Fruit fly (Drosophila melanogaster) S2 (cell line): ENCODE results near the gene CG34124.

ENCODE experiments used
- CG8478 ChIP-seq: fragments of >200 bp; optimal IDR thresholded peaks from 2 replicates; lab custom pipeline; 2018
- CTCF ChIP-seq, 2 experiments: fragments of >200 bp; optimal IDR thresholded peaks; 2 replicates each; lab custom pipeline; 2018

DNA sequence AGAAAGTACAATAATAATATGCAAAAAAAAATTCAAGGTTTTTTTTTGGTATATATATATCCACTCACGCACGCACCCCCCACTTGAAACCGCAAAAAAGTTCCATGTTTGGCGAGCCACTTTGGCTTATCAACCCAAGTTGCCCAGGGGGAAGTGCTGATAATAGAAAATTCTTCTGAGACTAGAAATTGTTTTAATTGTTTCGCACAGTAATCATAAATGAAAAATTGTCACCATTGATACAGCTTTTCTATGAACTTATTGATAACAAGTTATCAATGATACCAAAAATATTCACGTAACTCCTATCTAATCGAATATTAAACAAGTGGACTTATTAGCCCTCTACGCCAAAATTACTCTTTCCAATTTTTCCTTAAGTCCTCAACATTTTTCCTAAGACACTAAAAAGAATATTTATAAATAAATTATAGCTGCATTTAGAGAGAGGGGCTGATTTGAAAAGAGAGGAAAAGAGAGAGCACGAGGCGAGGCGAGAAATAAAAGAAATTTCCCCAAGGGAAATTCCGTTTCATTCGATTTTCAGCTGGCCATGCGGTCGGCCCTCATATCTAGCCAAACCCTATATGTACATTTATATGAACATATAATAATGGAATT, 40.5 kb downstream of the CG34124 start:
- TF ChIP-seq CG8478 (lab: Kevin White, UChicago), result no peak
- no peak for TF ChIP-seq CTCF (optimal IDR thresholded peaks at IDR 0.05; lab: Kevin White, UChicago)
